Worm (Caenorhabditis elegans) whole organism, mixed stage, embryonic: ENCODE results near the gene nra-1.
"Not testable (repeated sequence)": the region's sequence is repeated elsewhere in the genome, so short reads cannot be mapped to it uniquely, and the experiment has no call there.

Experiments used
- M03D4.4 ChIP-seq: sonication (generic microtip); optimal IDR thresholded peaks from 2 replicates; lab custom pipeline; 2017; ENCODE audit warnings: mild to moderate bottlenecking, missing genetic modification characterization, missing compliant biosample characterization
- bed-3 ChIP-seq: fragments of 200-800 bp; sonication (Bioruptor generic); optimal IDR thresholded peaks from 3 replicates; lab custom pipeline; 2018; ENCODE audit warnings: mild to moderate bottlenecking, missing genetic modification characterization, moderate library complexity, missing compliant biosample characterization
- blmp-1 ChIP-seq: fragments of 150-350 bp; optimal IDR thresholded peaks from 2 replicates; lab custom pipeline; 2014; ENCODE audit warnings: missing biosample characterization, missing genetic modification characterization
- ceh-43 ChIP-seq: fragments of 200-800 bp; sonication (Bioruptor generic); optimal IDR thresholded peaks from 2 replicates; lab custom pipeline; 2018; ENCODE audit warnings: mild to moderate bottlenecking, missing genetic modification characterization, moderate library complexity, missing compliant biosample characterization
- ceh-83 ChIP-seq: fragments of 200-800 bp; sonication (Bioruptor generic); optimal IDR thresholded peaks from 2 replicates; lab custom pipeline; 2018; ENCODE audit warnings: mild to moderate bottlenecking, missing genetic modification characterization, missing compliant biosample characterization
- cnd-1 ChIP-seq: fragments of 200-800 bp; sonication (Bioruptor generic); optimal IDR thresholded peaks from 2 replicates; lab custom pipeline; 2018; ENCODE audit warnings: mild to moderate bottlenecking, missing genetic modification characterization, missing compliant biosample characterization
- drap-1 ChIP-seq: fragments of 200-800 bp; sonication (Bioruptor generic); optimal IDR thresholded peaks from 3 replicates; lab custom pipeline; 2018; ENCODE audit warnings: mild to moderate bottlenecking, missing genetic modification characterization, missing compliant biosample characterization
- elt-1 ChIP-seq: sonication (generic microtip); optimal IDR thresholded peaks from 2 replicates; lab custom pipeline; 2017; ENCODE audit warnings: missing genetic modification characterization, mild to moderate bottlenecking, missing compliant biosample characterization, antibody characterized with exemption, moderate library complexity, borderline replicate concordance; ENCODE audit not compliant: insufficient read depth
- elt-3 ChIP-seq: fragments of 150-350 bp; optimal IDR thresholded peaks from 2 replicates; lab custom pipeline; 2014; ENCODE audit warnings: missing biosample characterization, missing genetic modification characterization
- flh-1 ChIP-seq: fragments of 200-800 bp; sonication (Bioruptor generic); optimal IDR thresholded peaks from 2 replicates; lab custom pipeline; 2018; ENCODE audit warnings: mild to moderate bottlenecking, missing genetic modification characterization, moderate library complexity, missing compliant biosample characterization
- ham-2 ChIP-seq: fragments of 200-800 bp; sonication (Bioruptor generic); optimal IDR thresholded peaks from 2 replicates; lab custom pipeline; 2018; ENCODE audit warnings: mild to moderate bottlenecking, missing genetic modification characterization, missing compliant biosample characterization
- hlh-1 ChIP-seq: fragments of 150-350 bp; optimal IDR thresholded peaks from 2 replicates; lab custom pipeline; 2014; ENCODE audit warnings: missing biosample characterization, missing genetic modification reagents, missing genetic modification characterization
- lin-13 ChIP-seq: fragments of 150-350 bp; optimal IDR thresholded peaks from 2 replicates; lab custom pipeline; 2014; ENCODE audit warnings: missing biosample characterization, missing genetic modification characterization
- lin-32 ChIP-seq: fragments of 200-800 bp; sonication (Bioruptor generic); optimal IDR thresholded peaks from 2 replicates; lab custom pipeline; 2018; ENCODE audit warnings: mild to moderate bottlenecking, missing genetic modification characterization, missing compliant biosample characterization
- mab-5 ChIP-seq: fragments of 150-350 bp; optimal IDR thresholded peaks from 2 replicates; lab custom pipeline; 2014; ENCODE audit warnings: missing biosample characterization, missing genetic modification characterization
- mep-1 ChIP-seq: fragments of 150-350 bp; optimal IDR thresholded peaks from 2 replicates; lab custom pipeline; 2017; ENCODE audit warnings: missing biosample characterization, missing genetic modification reagents, missing genetic modification characterization, inconsistent platforms
- mls-2 ChIP-seq: sonication (generic microtip); optimal IDR thresholded peaks from 2 replicates; lab custom pipeline; 2016; ENCODE audit warnings: mild to moderate bottlenecking, missing genetic modification characterization, moderate library complexity, missing compliant biosample characterization
- nhr-12 ChIP-seq: fragments of 150-350 bp; optimal IDR thresholded peaks from 2 replicates; lab custom pipeline; 2014; ENCODE audit warnings: missing biosample characterization, missing genetic modification characterization
- nhr-2 ChIP-seq: fragments of 150-350 bp; optimal IDR thresholded peaks from 2 replicates; lab custom pipeline; 2014; ENCODE audit warnings: missing biosample characterization, missing genetic modification characterization
- nhr-237 ChIP-seq: fragments of 150-350 bp; optimal IDR thresholded peaks from 2 replicates; lab custom pipeline; 2014; ENCODE audit warnings: missing biosample characterization, missing genetic modification characterization
- nhr-28 ChIP-seq: fragments of 150-350 bp; optimal IDR thresholded peaks from 2 replicates; lab custom pipeline; 2014; ENCODE audit warnings: missing biosample characterization, missing genetic modification characterization
- nhr-76 ChIP-seq: sonication (generic microtip); optimal IDR thresholded peaks from 2 replicates; lab custom pipeline; 2017; ENCODE audit warnings: missing biosample characterization, missing genetic modification characterization
- pha-4 ChIP-seq: fragments of 150-350 bp; optimal IDR thresholded peaks from 2 replicates; lab custom pipeline; 2018; ENCODE audit warnings: missing biosample characterization, missing genetic modification reagents, missing genetic modification characterization
- snpc-4 ChIP-seq: fragments of 150-350 bp; optimal IDR thresholded peaks from 2 replicates; lab custom pipeline; 2014; ENCODE audit warnings: missing biosample characterization, missing genetic modification characterization
- tbx-8 ChIP-seq: fragments of 200-800 bp; sonication (Bioruptor generic); optimal IDR thresholded peaks from 2 replicates; lab custom pipeline; 2018; ENCODE audit warnings: mild to moderate bottlenecking, missing genetic modification characterization, moderate library complexity, missing compliant biosample characterization
- unc-120 ChIP-seq: sonication (generic microtip); optimal IDR thresholded peaks from 2 replicates; lab custom pipeline; 2017; ENCODE audit warnings: missing genetic modification characterization, missing compliant biosample characterization; ENCODE audit not compliant: poor library complexity, severe bottlenecking
- unc-39 ChIP-seq: fragments of 150-350 bp; optimal IDR thresholded peaks from 2 replicates; lab custom pipeline; 2014; ENCODE audit warnings: missing biosample characterization, missing genetic modification characterization
- zip-8 ChIP-seq: fragments of 150-350 bp; optimal IDR thresholded peaks from 2 replicates; lab custom pipeline; 2014; ENCODE audit warnings: missing biosample characterization, missing genetic modification characterization
- ztf-11 ChIP-seq: fragments of 150-350 bp; optimal IDR thresholded peaks from 2 replicates; lab custom pipeline; 2014; ENCODE audit warnings: missing biosample characterization, missing genetic modification characterization

Gene nra-1

DNA sequence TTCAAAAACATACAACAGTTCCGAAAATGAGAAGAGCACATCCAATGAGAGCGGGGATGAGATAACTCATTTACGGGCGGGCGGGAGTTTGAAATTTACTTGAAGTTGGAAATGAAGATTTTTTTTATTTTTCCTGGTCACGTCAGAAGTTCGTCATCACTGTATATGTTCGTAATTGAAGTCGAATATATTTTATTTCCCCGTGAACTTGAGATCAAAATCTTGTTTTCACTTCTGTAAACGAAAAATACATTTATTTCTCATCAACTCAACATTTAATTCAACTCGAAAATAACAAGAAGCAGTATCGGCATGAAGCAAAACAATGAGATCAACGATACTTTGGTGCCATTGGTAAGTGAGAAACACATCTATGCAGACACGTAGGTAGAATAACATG lies 32.4 kb upstream of the nra-1 start, which contains the start of gene C49C3.20:
Gene C49C3.20 (minus strand): TSS at position 101 of the 400 bp plus-strand sequence.
- TF ChIP-seq nhr-2 (tag; lab: Kevin White, UChicago) (no peak), elt-3 (no peak), ztf-11 (tag; lab: Kevin White, UChicago) (no peak), nhr-28 (no peak), ceh-83 (no peak), blmp-1 (tag; lab: Kevin White, UChicago) (no peak), lin-32 (GFP tag; lab: Kevin White, UChicago) (no peak), zip-8 (tag; lab: Kevin White, UChicago) (no peak), drap-1 (no peak), bed-3 (no peak), tbx-8 (GFP tag; lab: Kevin White, UChicago) (no peak), unc-39 (tag; lab: Kevin White, UChicago) (no peak), flh-1 (no peak), M03D4.4 (tag; lab: Kevin White, UChicago) (no peak)

- TF ChIP-seq zip-8 (tag; lab: Kevin White, UChicago) = no peak
- no peak for TF ChIP-seq lin-13
- TF ChIP-seq unc-120 (tag; lab: Kevin White, UChicago) = no peak
- no peak for TF ChIP-seq lin-32 (GFP tag; lab: Kevin White, UChicago)
- TF ChIP-seq elt-1 (tag; lab: Kevin White, UChicago) = no peak
- TF ChIP-seq ztf-11 (tag; lab: Kevin White, UChicago) = no peak
- TF ChIP-seq nhr-2 (tag; lab: Kevin White, UChicago) = no peak
- no peak for TF ChIP-seq nhr-28
- TF ChIP-seq blmp-1 (tag; lab: Kevin White, UChicago) = no peak
- TF ChIP-seq mab-5 (tag; lab: Kevin White, UChicago) = no peak
- no peak for TF ChIP-seq unc-39 (tag; lab: Kevin White, UChicago)
- TF ChIP-seq cnd-1 (tag; lab: Kevin White, UChicago) = no peak
- no peak for TF ChIP-seq hlh-1 (tag; lab: Kevin White, UChicago)
Observed at ce11 chrIV:17311842-17312241, 27.8 kb upstream of the nra-1 start, which contains the start of gene snf-9. snf-9 (plus strand) TSS chrIV:17312142.

DNA sequence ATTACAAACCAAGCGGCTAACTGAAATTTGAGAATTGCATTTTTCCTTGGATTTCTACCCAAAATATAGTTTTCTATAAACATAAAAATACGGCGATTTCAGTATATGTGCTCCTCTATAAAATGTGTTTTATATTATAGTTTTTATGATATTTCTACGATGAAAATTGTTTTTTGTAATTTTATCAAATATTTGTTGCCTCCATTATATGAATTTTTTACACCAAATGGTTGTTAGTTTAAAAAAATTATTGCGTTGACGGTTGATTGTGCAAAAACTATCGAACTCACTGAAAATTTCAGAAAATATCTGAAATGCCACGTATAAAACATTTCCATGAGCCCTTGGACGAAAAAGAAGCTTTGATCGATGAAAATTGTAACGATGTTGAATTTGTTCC lies 24.2 kb upstream of the nra-1 start, which contains the start of gene T28F3.9:
Gene T28F3.9 (plus strand): TSS at position 301 of the 400 bp plus-strand sequence.
- no peak for TF ChIP-seq ham-2 (GFP tag; lab: Kevin White, UChicago)
- no peak for TF ChIP-seq flh-1
- no peak for TF ChIP-seq tbx-8 (GFP tag; lab: Kevin White, UChicago)
- no peak for TF ChIP-seq nhr-76 (tag; lab: Kevin White, UChicago)
- no peak for TF ChIP-seq mls-2
- TF ChIP-seq hlh-1 (tag; lab: Kevin White, UChicago) = no peak
- TF ChIP-seq nhr-12 = no peak

DNA sequence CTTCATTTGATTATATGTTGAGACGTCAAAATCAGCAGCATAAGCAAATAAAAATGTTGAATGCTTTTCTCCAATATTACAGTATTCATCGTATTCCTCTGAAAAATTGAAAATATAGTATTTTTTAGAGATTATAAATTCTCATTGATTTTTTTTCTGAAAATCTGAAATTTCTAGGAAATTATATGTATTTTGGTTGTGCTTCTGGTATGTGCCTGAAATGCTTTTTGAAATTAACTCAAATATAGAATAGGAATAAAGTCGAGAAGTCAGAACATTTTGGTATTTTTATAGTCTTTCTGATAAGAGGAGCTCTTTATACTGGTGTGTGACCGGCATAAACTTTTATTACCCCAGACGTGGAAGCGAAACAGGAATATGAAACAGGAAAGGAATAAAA lies 23.2 kb upstream of the nra-1 start, which contains the start of gene T28F3.8:
Gene T28F3.8 (minus strand): TSS at position 101 of the 400 bp plus-strand sequence.
- not testable (repeated sequence) for TF ChIP-seq pha-4 (tag; lab: Kevin White, UChicago); hlh-1 (tag; lab: Kevin White, UChicago); nhr-28

DNA sequence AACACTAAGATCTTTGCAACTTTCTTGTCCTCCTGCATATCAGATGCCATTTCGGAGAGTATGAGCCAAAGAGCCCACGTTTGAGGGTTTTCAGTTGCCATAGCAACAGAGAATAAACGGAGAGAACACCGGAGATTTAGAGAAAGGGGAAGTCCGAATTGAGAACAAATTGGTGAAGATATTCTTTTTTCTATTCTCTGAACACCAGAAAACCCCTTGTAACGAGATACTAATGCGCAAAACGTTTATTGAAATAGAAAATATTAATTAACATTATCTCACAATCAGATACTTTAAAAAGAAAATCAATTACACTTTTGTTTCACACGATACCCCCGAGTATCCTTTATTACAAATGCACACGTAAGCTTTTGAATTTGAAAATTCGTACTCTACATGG lies 17.9 kb upstream of the nra-1 start, which contains the start of gene ifta-2:
Gene ifta-2 (minus strand): TSS at position 101 of the 400 bp plus-strand sequence.
- TF ChIP-seq elt-1 (tag; lab: Kevin White, UChicago) = no peak
- TF ChIP-seq mab-5 (tag; lab: Kevin White, UChicago) = no peak
- TF ChIP-seq flh-1 = no peak
- TF ChIP-seq mep-1 (tag; lab: Kevin White, UChicago) = no peak
- TF ChIP-seq zip-8 (tag; lab: Kevin White, UChicago) = no peak
- no peak for TF ChIP-seq nhr-76 (tag; lab: Kevin White, UChicago)
- TF ChIP-seq mls-2 = no peak
- no peak for TF ChIP-seq ceh-83
- TF ChIP-seq bed-3 = no peak
- no peak for TF ChIP-seq hlh-1 (tag; lab: Kevin White, UChicago)
- TF ChIP-seq elt-3 = no peak
- no peak for TF ChIP-seq drap-1
- TF ChIP-seq unc-120 (tag; lab: Kevin White, UChicago) = no peak
- TF ChIP-seq pha-4 (tag; lab: Kevin White, UChicago) = no peak
- TF ChIP-seq ceh-43 (GFP tag; lab: Kevin White, UChicago) = no peak
- TF ChIP-seq ztf-11 (tag; lab: Kevin White, UChicago) = no peak
- no peak for TF ChIP-seq unc-39 (tag; lab: Kevin White, UChicago)
- TF ChIP-seq tbx-8 (GFP tag; lab: Kevin White, UChicago) = no peak

DNA sequence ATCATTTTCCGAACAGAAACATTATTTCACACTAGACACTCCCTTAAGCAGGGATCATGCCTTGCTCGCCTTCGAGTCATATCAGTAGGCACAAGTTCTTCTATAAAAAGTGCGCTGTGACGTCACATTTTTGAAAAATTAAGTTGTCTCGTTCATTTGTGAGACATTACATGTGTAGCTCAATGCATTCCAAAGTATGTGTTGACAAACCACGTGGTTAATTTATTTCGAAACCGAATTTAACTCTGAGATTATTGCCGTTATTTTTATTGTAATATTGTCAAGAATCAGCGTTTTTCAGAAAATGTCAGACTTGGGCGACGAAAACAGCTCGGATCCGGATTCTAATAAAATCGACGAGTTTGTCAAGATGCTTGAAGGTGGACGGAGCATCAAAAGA lies 10.5 kb upstream of the nra-1 start, which contains the start of gene T28F3.5:
Gene T28F3.5 (plus strand): TSS at position 301 of the 400 bp plus-strand sequence.
- TF ChIP-seq blmp-1 (tag; lab: Kevin White, UChicago) (no peak), ceh-43 (GFP tag; lab: Kevin White, UChicago) (no peak), nhr-237 (tag; lab: Kevin White, UChicago) (no peak), elt-1 (tag; lab: Kevin White, UChicago) (no peak), flh-1 (no peak), hlh-1 (tag; lab: Kevin White, UChicago) (no peak), snpc-4 (tag; lab: Kevin White, UChicago) (no peak)
